Fruit fly (Drosophila melanogaster) whole organism, prepupa: ENCODE data around the gene BtbVII.

Experiments used
- CG3919 ChIP-seq: fragments of 200-800 bp; sonication (Bioruptor generic); optimal IDR thresholded peaks from 3 replicates; lab custom pipeline; 2016; ENCODE audit warnings: missing biosample characterization, missing genetic modification characterization
- CG6792 ChIP-seq: fragments of 200-800 bp; sonication (Bioruptor generic); optimal IDR thresholded peaks from 3 replicates; lab custom pipeline; 2016; ENCODE audit warnings: missing biosample characterization, missing genetic modification characterization
- CG7368 ChIP-seq: fragments of 200-800 bp; sonication (Bioruptor generic); optimal IDR thresholded peaks from 3 replicates; lab custom pipeline; 2016; ENCODE audit warnings: missing biosample characterization, missing genetic modification characterization
- CG9139 ChIP-seq: fragments of 200-800 bp; sonication (Bioruptor generic); optimal IDR thresholded peaks from 3 replicates; lab custom pipeline; 2017; ENCODE audit warnings: missing biosample characterization, mild to moderate bottlenecking, missing genetic modification characterization
- Eip75B ChIP-seq: fragments of 200-800 bp; sonication (Bioruptor generic); optimal IDR thresholded peaks from 3 replicates; lab custom pipeline; 2016; ENCODE audit warnings: missing biosample characterization, missing genetic modification characterization
- Ets21C ChIP-seq: fragments of 200-800 bp; sonication (Bioruptor generic); optimal IDR thresholded peaks from 3 replicates; lab custom pipeline; 2016; ENCODE audit warnings: missing biosample characterization, missing genetic modification characterization
- Met ChIP-seq: fragments of 200-800 bp; sonication (Bioruptor generic); optimal IDR thresholded peaks from 3 replicates; lab custom pipeline; 2016; ENCODE audit warnings: missing biosample characterization, missing genetic modification characterization
- Sox102F ChIP-seq: fragments of 200-800 bp; sonication (Bioruptor generic); optimal IDR thresholded peaks from 2 replicates; lab custom pipeline; 2016; ENCODE audit warnings: missing biosample characterization, mild to moderate bottlenecking, missing genetic modification characterization
- cyc ChIP-seq: fragments of 200-800 bp; sonication (Bioruptor generic); optimal IDR thresholded peaks from 3 replicates; lab custom pipeline; 2016; ENCODE audit warnings: missing biosample characterization, missing genetic modification characterization
- dac ChIP-seq: fragments of 200-800 bp; sonication (Bioruptor generic); optimal IDR thresholded peaks from 2 replicates; lab custom pipeline; 2017; ENCODE audit warnings: missing biosample characterization, mild to moderate bottlenecking, missing genetic modification characterization
- eg ChIP-seq: fragments of 200-800 bp; sonication (Bioruptor generic); IDR thresholded peaks from 3 replicates; pipeline ENCODE4 v1.3.6; 2022; ENCODE audit warnings: missing biosample characterization, missing genetic modification characterization
- fd85E ChIP-seq: fragments of 200-800 bp; sonication (Bioruptor generic); optimal IDR thresholded peaks from 3 replicates; lab custom pipeline; 2016; ENCODE audit warnings: missing biosample characterization, missing genetic modification characterization

The BtbVII gene

DNA sequence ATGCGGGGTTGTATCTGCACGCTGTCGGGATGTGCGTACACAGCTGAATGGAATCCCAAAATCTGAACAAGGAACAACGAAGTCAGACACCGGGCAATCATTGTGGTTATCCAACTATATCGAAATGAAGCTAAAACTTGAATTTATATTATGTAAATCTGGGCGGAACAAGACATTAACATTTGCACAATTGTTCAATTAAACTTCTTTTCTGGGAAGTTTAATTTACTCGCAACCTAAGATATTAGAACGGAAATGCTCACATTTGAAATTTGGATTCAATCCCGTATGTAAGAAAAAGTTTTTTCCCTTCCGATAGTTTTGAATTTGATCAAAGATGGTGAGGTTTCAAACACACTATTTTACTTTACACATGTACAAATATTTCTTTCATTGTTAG, 57.8 kb downstream of the BtbVII start, which contains the start of gene CG33160:
CG33160 (minus strand) TSS at position 101 of the 400 bp plus-strand sequence.
- TF ChIP-seq Met (GFP tag; lab: Kevin White, UChicago), result no peak
- TF ChIP-seq fd85E (GFP tag; lab: Kevin White, UChicago), result no peak
- TF ChIP-seq eg (GFP tag; lab: Robert Waterston, UW), result no peak
- TF ChIP-seq cyc (GFP tag; lab: Kevin White, UChicago), result no peak
- TF ChIP-seq CG3919 (GFP tag; lab: Kevin White, UChicago), result no peak
- TF ChIP-seq CG7368 (GFP tag; lab: Kevin White, UChicago), result no peak
- no peak for TF ChIP-seq CG6792
- TF ChIP-seq CG9139, result no peak
- TF ChIP-seq dac (GFP tag; lab: Kevin White, UChicago), result no peak
- TF ChIP-seq Ets21C (GFP tag; lab: Kevin White, UChicago), result no peak
- no peak for TF ChIP-seq Sox102F (GFP tag; lab: Kevin White, UChicago)
- no peak for TF ChIP-seq Eip75B (GFP tag; lab: Kevin White, UChicago)
- TF ChIP-seq, all 60 proteins: peak for 0
